Worm (Caenorhabditis elegans) whole organism, midembryonic: ENCODE measurements around the gene grsp-2.

ENCODE experiments used
- T22C8.4 ChIP-seq: fragments of 200-800 bp; sonication (Bioruptor generic); IDR thresholded peaks from 2 replicates; pipeline ENCODE4 v1.3.6; 2022; ENCODE audit warnings: missing genetic modification characterization, missing compliant biosample characterization
- cog-1 ChIP-seq: sonication (generic microtip); optimal IDR thresholded peaks from 2 replicates; lab custom pipeline; 2016; ENCODE audit warnings: missing genetic modification characterization, missing compliant biosample characterization
- flt-1 ChIP-seq: fragments of 200-800 bp; sonication (Bioruptor generic); IDR thresholded peaks from 2 replicates; pipeline ENCODE4 v1.3.6; 2022; ENCODE audit warnings: missing genetic modification characterization, missing compliant biosample characterization
- klf-2 ChIP-seq: fragments of 200-800 bp; sonication (Bioruptor generic); conservative IDR thresholded peaks from 2 replicates; pipeline ENCODE4 v1.3.6; 2022; ENCODE audit warnings: missing genetic modification reagents, missing genetic modification characterization, missing compliant biosample characterization
- med-1 ChIP-seq: sonication (generic microtip); optimal IDR thresholded peaks from 2 replicates; lab custom pipeline; 2017; ENCODE audit warnings: missing genetic modification characterization, mild to moderate bottlenecking, missing compliant biosample characterization, antibody characterized with exemption, missing genetic modification reagents; ENCODE audit not compliant: insufficient read depth
- ref-1 ChIP-seq: fragments of 200-800 bp; sonication (Bioruptor generic); conservative IDR thresholded peaks from 2 replicates; pipeline ENCODE4 v1.3.6; 2022; ENCODE audit warnings: missing genetic modification reagents, missing genetic modification characterization, missing compliant biosample characterization
- tab-1 ChIP-seq: fragments of 200-800 bp; sonication (Bioruptor generic); IDR thresholded peaks from 2 replicates; pipeline ENCODE4 v1.3.6; 2022; ENCODE audit warnings: missing genetic modification characterization, missing compliant biosample characterization
- ztf-23 ChIP-seq: fragments of 200-800 bp; sonication (Bioruptor generic); IDR thresholded peaks from 2 replicates; pipeline ENCODE4 v1.3.6; 2022; ENCODE audit warnings: missing genetic modification reagents, missing genetic modification characterization, missing compliant biosample characterization
- ztf-29 ChIP-seq: fragments of 200-800 bp; sonication (Bioruptor generic); IDR thresholded peaks from 2 replicates; pipeline ENCODE4 v1.3.6; 2022; ENCODE audit warnings: missing genetic modification reagents, missing genetic modification characterization, missing compliant biosample characterization

DNA sequence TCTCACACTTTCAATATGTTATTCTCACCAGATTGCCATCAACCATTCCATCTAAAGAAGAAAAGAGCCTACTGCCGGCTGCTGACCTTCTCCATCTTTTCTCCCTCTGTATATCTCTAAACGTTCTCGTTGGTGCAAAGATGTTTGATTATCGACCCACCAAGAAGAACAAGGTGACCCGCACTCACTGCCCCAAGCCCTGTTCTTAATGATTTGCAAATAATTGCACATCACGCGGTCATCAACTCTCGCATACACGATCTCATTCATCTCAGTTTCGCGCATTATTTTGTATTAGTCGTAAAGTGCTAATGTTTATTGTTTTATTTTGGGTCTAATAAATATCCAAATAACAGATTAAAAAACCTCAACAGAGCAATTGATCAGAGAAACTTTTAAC lies 3.3 kb downstream of the grsp-2 start:
- TF ChIP-seq ztf-29: no peak
- no peak for TF ChIP-seq tab-1 (GFP tag; lab: Robert Waterston, UW)
- no peak for TF ChIP-seq med-1 (GFP tag; lab: Kevin White, UChicago)
- TF ChIP-seq T22C8.4 (GFP tag; lab: Robert Waterston, UW): no peak
- TF ChIP-seq cog-1 (tag; lab: Kevin White, UChicago): no peak
- no peak for TF ChIP-seq ztf-23
- no peak for TF ChIP-seq ref-1 (GFP tag; lab: Robert Waterston, UW)
- TF ChIP-seq flt-1: no peak
- TF ChIP-seq klf-2: no peak
